Fruit fly (Drosophila melanogaster) S2 (cell line): ENCODE measurements around the gene VhaM9.7-b.

Experiments used
- CG8478 ChIP-seq: fragments of >200 bp; optimal IDR thresholded peaks from 2 replicates; lab custom pipeline; 2018
- CTCF ChIP-seq, 2 experiments: fragments of >200 bp; optimal IDR thresholded peaks; 2 replicates each; lab custom pipeline; 2018

dm6 chr3L:21518345-21518744 is 21.3 kb upstream of the VhaM9.7-b start:
- TF ChIP-seq CG8478 (lab: Kevin White, UChicago) (no peak), CTCF (optimal IDR thresholded peaks at IDR 0.05; lab: Kevin White, UChicago) (no peak)
